Worm (Caenorhabditis elegans): ENCODE measurements around the gene nxf-1.

nxf-1 gene

DNA sequence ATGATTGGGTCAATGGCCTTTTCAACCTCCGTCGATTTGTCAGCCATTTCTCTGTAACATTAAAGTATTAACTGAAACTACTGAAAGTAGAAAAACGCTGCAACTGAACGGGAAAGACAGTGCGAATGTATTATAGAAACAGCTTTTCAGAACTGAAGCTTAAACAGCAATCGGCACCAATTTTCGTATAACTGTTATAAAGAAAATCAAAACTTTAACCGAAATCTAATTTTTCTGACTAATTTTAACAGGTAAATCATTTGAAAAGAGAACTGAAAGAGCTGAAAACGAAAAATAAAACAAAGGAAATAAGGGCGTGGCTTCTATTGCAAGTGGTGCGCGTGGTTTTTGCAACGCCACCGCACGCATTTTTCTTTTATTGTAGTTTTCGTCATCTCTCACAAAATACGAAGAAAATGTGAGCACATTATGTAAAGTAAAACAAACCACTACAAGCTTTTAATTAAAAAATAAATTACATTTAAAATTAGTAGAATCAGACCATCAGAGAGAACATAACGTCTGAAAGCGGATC lies 10.2 kb upstream of the nxf-1 start, which contains the start of gene rrsr-1 (continued):
- no peak for TF ChIP-seq lsy-2 (tag; optimal IDR thresholded peaks at IDR 0.05)
- no peak for TF ChIP-seq hlh-11 (tag; optimal IDR thresholded peaks at IDR 0.05)
- TF ChIP-seq snpc-4 (tag; optimal IDR thresholded peaks at IDR 0.05), result no peak
- TF ChIP-seq ztf-7 (tag; optimal IDR thresholded peaks at IDR 0.05), result no peak
- no peak for TF ChIP-seq cey-2 (tag; optimal IDR thresholded peaks at IDR 0.05; ENCODE audit: borderline replicate concordance, insufficient read depth)
- peak; percentile 40; the same call in 1 of the 2 replicates for TF ChIP-seq hmg-1.1 (GFP tag; IDR thresholded peaks at IDR 0.05)
- peak; percentile 88 for TF ChIP-seq mes-2 (tag; optimal IDR thresholded peaks at IDR 0.05; ENCODE audit: poor library complexity, severe bottlenecking)
- TF ChIP-seq hlh-30 (tag; optimal IDR thresholded peaks at IDR 0.05; ENCODE audit: insufficient read depth), result no peak
- TF ChIP-seq nhr-102 (tag; optimal IDR thresholded peaks at IDR 0.05), result no peak
- TF ChIP-seq dve-1 (tag; optimal IDR thresholded peaks at IDR 0.05; ENCODE audit: insufficient read depth), result no peak
- no peak for TF ChIP-seq lin-38 (GFP tag; IDR thresholded peaks at IDR 0.05)
- no peak for TF ChIP-seq F49E8.2 (tag; optimal IDR thresholded peaks at IDR 0.05; ENCODE audit: borderline replicate concordance)

DNA sequence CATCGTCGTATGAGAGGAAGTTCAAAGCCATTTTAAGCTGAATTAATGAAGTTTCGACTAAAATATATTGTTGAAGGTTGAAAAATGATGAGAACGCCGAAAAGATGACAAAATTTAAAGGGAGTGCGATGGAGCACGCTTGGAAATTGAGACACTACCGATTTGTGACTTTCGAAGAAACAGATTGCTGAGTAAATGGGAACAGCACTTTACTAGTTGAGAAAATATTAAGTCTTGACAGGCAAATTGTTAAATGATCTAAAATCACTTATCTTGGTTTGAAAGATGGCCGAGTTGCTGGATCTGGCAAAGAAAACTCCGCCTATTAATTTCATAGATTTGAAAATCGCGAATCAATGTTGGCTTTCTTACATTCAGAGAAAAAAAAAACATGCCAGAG lies 8.5 kb upstream of the nxf-1 start, which contains the start of gene rpoa-12:
Gene rpoa-12 (minus strand): TSS at position 37 of the 400 bp plus-strand sequence.
- TF ChIP-seq daf-19 (GFP tag; conservative IDR thresholded peaks at IDR 0.05) (no peak), F37D6.2 (tag; optimal IDR thresholded peaks at IDR 0.05) (peak; percentile 23), nhr-41 (GFP tag; IDR thresholded peaks at IDR 0.05) (no peak), lin-13 (GFP tag; optimal IDR thresholded peaks at IDR 0.05) (no peak), hif-1 (tag; optimal IDR thresholded peaks at IDR 0.05) (peak in 1 of 2 experiments; percentile 74), ztf-7 (tag; optimal IDR thresholded peaks at IDR 0.05) (no peak), hlh-30 (tag; optimal IDR thresholded peaks at IDR 0.05; ENCODE audit: insufficient read depth) (no peak), ceh-62 (tag; optimal IDR thresholded peaks at IDR 0.05) (no peak), nhr-6 (tag; optimal IDR thresholded peaks at IDR 0.05) (peak; percentile 64), nhr-42 (GFP tag; IDR thresholded peaks at IDR 0.05) (no peak), nhr-102 (tag; optimal IDR thresholded peaks at IDR 0.05) (no peak), D1046.2 (GFP tag; IDR thresholded peaks at IDR 0.05) (no peak), ceh-28 (tag; optimal IDR thresholded peaks at IDR 0.05) (no peak), tra-1 (GFP tag; IDR thresholded peaks at IDR 0.05) (no peak), lsy-2 (tag; optimal IDR thresholded peaks at IDR 0.05) (peak in 1 of 2 experiments; percentile 42), mes-2 (tag; optimal IDR thresholded peaks at IDR 0.05; ENCODE audit: poor library complexity, severe bottlenecking) (peak; percentile 77), lin-38 (GFP tag; IDR thresholded peaks at IDR 0.05) (peak; percentile 68), daf-16 (GFP tag; optimal IDR thresholded peaks at IDR 0.05) (no peak), daf-16 (tag; optimal IDR thresholded peaks at IDR 0.05) (peak; percentile 17), mxl-3 (GFP tag; optimal IDR thresholded peaks at IDR 0.05) (no peak), unc-130 (GFP tag; optimal IDR thresholded peaks at IDR 0.05) (peak; percentile 47), rbr-2 (tag; optimal IDR thresholded peaks at IDR 0.05) (peak; percentile 21), zag-1 (tag; optimal IDR thresholded peaks at IDR 0.05) (no peak), fos-1 (tag; optimal IDR thresholded peaks at IDR 0.05) (no peak), skn-1 (tag; optimal IDR thresholded peaks at IDR 0.05) (no peak), pha-4 (GFP tag; IDR thresholded peaks at IDR 0.05) (no peak), pha-4 (tag; optimal IDR thresholded peaks at IDR 0.05) (no peak), ceh-82 (tag; optimal IDR thresholded peaks at IDR 0.05) (no peak), madf-9 (GFP tag; conservative IDR thresholded peaks at IDR 0.05) (no peak), nhr-76 (tag; optimal IDR thresholded peaks at IDR 0.05) (no peak), nhr-28 (tag; optimal IDR thresholded peaks at IDR 0.05) (no peak), dpl-1 (GFP tag; optimal IDR thresholded peaks at IDR 0.05) (peak; percentile 28), dmd-6 (GFP tag; IDR thresholded peaks at IDR 0.05) (no peak), nhr-48 (tag; optimal IDR thresholded peaks at IDR 0.05) (no peak), F10B5.3 (tag; optimal IDR thresholded peaks at IDR 0.05) (no peak), arid-1 (GFP tag; conservative IDR thresholded peaks at IDR 0.05) (no peak), nhr-25 (tag; optimal IDR thresholded peaks at IDR 0.05; ENCODE audit: borderline replicate concordance, insufficient read depth) (peak; percentile 16), ctbp-1 (GFP tag; IDR thresholded peaks at IDR 0.05) (no peak), nhr-237 (tag; optimal IDR thresholded peaks at IDR 0.05) (no peak)
